Worm (Caenorhabditis elegans): Measurements from ENCODE around the gene hot-3.

DNA sequence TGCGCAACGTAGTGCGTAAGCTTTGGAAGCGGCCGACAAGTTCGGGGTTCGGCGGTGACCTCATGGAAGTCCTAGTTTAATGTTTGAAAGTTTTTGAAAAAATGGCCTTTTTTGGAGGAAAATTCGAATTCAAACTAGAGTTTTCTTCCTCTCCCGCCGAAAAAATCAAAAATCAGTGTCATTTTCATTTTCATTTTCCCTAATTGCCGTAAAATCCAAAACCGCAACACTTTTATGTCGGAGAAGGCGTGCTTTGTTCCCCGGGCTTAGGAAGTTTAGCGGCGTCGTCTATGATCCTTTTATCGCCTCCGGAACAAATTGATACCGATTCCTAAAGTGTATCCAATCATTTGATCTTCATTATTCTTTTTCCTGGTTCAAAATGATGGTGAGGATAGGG, 6.9 kb downstream of the hot-3 start, which contains the start of gene mltn-5:
- TF ChIP-seq aptf-2 (GFP tag; conservative IDR thresholded peaks at IDR 0.05) (no peak), Y53F4B.3 (GFP tag; IDR thresholded peaks at IDR 0.05) (no peak), B0336.3 (GFP tag; IDR thresholded peaks at IDR 0.05) (no peak), lin-35 (GFP tag; optimal IDR thresholded peaks at IDR 0.05) (no peak), cebp-2 (GFP tag; IDR thresholded peaks at IDR 0.05) (no peak), efl-1 (GFP tag; optimal IDR thresholded peaks at IDR 0.05) (no peak), F49E8.2 (tag; optimal IDR thresholded peaks at IDR 0.05; ENCODE audit: insufficient read depth) (no peak), snpc-3.4 (tag; optimal IDR thresholded peaks at IDR 0.05) (no peak), Y53G8AR.9 (GFP tag; conservative IDR thresholded peaks at IDR 0.05) (no peak), C06A6.2 (GFP tag; conservative IDR thresholded peaks at IDR 0.05) (no peak), ztf-6 (GFP tag; IDR thresholded peaks at IDR 0.05) (no peak), pha-4 (tag; optimal IDR thresholded peaks at IDR 0.05) (no peak), F22D6.2 (tag; optimal IDR thresholded peaks at IDR 0.05) (no peak), Y56A3A.18 (GFP tag; IDR thresholded peaks at IDR 0.05) (no peak)

Data from whole organism, young adult.